Worm (Caenorhabditis elegans): Measurements from ENCODE around the gene ifta-2.

DNA sequence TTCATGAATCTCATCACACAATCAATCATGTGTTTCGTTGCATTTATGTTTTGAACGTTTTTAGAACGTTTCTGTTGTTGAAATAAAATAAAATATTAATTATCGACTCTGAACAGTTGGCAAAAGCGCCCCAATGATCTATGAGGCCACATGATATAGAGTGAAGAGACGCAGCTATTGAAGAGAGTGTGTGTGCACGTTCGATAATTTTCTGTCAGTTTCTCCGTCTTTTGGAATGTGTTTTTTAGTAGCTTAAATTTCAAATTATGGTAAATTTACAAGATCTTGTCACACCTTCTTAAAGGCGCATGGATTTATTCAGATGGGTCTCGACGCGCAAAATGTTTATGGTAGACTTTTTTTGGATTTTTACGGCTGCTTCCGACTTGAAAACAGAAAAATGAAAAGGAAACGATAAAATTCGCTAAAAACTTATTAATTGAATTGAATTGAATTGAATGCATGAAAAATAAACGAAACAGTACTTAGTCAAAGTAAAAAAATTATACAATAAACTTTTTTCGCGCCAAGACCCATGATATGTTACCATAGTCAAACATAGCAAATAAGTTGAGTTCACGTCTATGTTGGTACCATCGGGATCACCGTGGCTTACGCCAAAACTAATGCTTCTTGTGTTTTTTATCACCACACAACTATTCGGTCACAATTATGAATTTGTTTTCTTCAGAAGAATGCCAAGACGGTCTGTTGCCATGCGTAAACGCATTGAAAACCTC, 31.9 kb upstream of the ifta-2 start, which contains the start of gene C49C3.15:
- peak; percentile 38 for TF ChIP-seq unc-55 (GFP tag; optimal IDR thresholded peaks at IDR 0.05)
- TF ChIP-seq lin-11 (tag; optimal IDR thresholded peaks at IDR 0.05): no peak
- TF ChIP-seq sdc-2 (tag; optimal IDR thresholded peaks at IDR 0.05): no peak
- TF ChIP-seq ceh-45 (GFP tag; IDR thresholded peaks at IDR 0.05): no peak
- TF ChIP-seq zip-5 (tag; optimal IDR thresholded peaks at IDR 0.05): no peak
- TF ChIP-seq odd-2 (tag; optimal IDR thresholded peaks at IDR 0.05): no peak
